Fruit fly (Drosophila melanogaster) whole organism, embryonic: Measurements from ENCODE around the gene Cul3.
A peak's percentile ranks its signal among the peaks of the same experiment; 100 is the strongest.

ENCODE experiments used
- Bteb2 ChIP-seq: fragments of 200-800 bp; sonication (Bioruptor generic); optimal IDR thresholded peaks from 2 replicates; lab custom pipeline; 2016; ENCODE audit warnings: missing biosample characterization, missing genetic modification characterization
- C15 ChIP-seq: fragments of 200-800 bp; sonication (Bioruptor generic); IDR thresholded peaks from 3 replicates; pipeline ENCODE4 v1.3.6; 2022; ENCODE audit warnings: missing biosample characterization, missing genetic modification characterization
- CG1024 ChIP-seq: fragments of 200-800 bp; sonication (Bioruptor generic); IDR thresholded peaks from 2 replicates; pipeline ENCODE4 v1.3.6; 2022; ENCODE audit warnings: missing biosample characterization, missing genetic modification characterization
- CG10979 ChIP-seq: fragments of 200-800 bp; sonication (Bioruptor generic); optimal IDR thresholded peaks from 2 replicates; lab custom pipeline; 2018; ENCODE audit warnings: missing biosample characterization, mild to moderate bottlenecking, missing genetic modification characterization, moderate library complexity
- CG12299 ChIP-seq: fragments of 200-800 bp; sonication (Bioruptor generic); optimal IDR thresholded peaks from 2 replicates; lab custom pipeline; 2018; ENCODE audit warnings: missing biosample characterization, mild to moderate bottlenecking, missing genetic modification characterization
- CG14965 ChIP-seq: fragments of 200-800 bp; sonication (Bioruptor generic); optimal IDR thresholded peaks from 2 replicates; lab custom pipeline; 2016; ENCODE audit warnings: missing biosample characterization, missing genetic modification characterization, borderline replicate concordance
- CG34422 ChIP-seq: fragments of 200-800 bp; sonication (Bioruptor generic); IDR thresholded peaks from 3 replicates; pipeline ENCODE4 v1.3.6; 2022; ENCODE audit warnings: missing biosample characterization, missing genetic modification characterization
- CG6791 ChIP-seq: fragments of 200-800 bp; sonication (Bioruptor generic); IDR thresholded peaks from 3 replicates; pipeline ENCODE4 v1.3.6; 2022; ENCODE audit warnings: missing biosample characterization, missing genetic modification characterization; ENCODE audit not compliant: partially characterized antibody
- CG8290 ChIP-seq, 3 experiments: fragments of 200-800 bp; sonication (Bioruptor generic); optimal IDR thresholded peaks; 2 replicates each; lab custom pipeline; 2016 to 2019; ENCODE audit warnings: missing biosample characterization in 3 of 3, missing genetic modification characterization in 3 of 3, mild to moderate bottlenecking in 2 of 3, moderate library complexity in 1 of 3
- CG8359 ChIP-seq: fragments of 200-800 bp; sonication (Bioruptor generic); optimal IDR thresholded peaks from 2 replicates; lab custom pipeline; 2017; ENCODE audit warnings: missing biosample characterization, mild to moderate bottlenecking, missing genetic modification characterization, borderline replicate concordance
- D19B ChIP-seq: fragments of 200-800 bp; sonication (Bioruptor generic); optimal IDR thresholded peaks from 2 replicates; lab custom pipeline; 2017; ENCODE audit warnings: missing biosample characterization, mild to moderate bottlenecking, missing genetic modification characterization
- Dll ChIP-seq: fragments of 200-800 bp; sonication (Bioruptor generic); IDR thresholded peaks from 4 replicates; pipeline ENCODE4 v1.3.6; 2022; ENCODE audit warnings: missing biosample characterization, missing genetic modification characterization; ENCODE audit not compliant: partially characterized antibody
- Ets65A ChIP-seq: fragments of 200-800 bp; sonication (Bioruptor generic); peaks from one replicate; lab custom pipeline; 2016; ENCODE audit warnings: missing biosample characterization, missing genetic modification characterization
- Ets97D ChIP-seq: fragments of 200-800 bp; sonication (Bioruptor generic); optimal IDR thresholded peaks from 3 replicates; lab custom pipeline; 2016; ENCODE audit warnings: missing biosample characterization, missing genetic modification characterization
- HHEX ChIP-seq: fragments of 200-800 bp; sonication (Bioruptor generic); optimal IDR thresholded peaks from 3 replicates; lab custom pipeline; 2017; ENCODE audit warnings: missing biosample characterization, mild to moderate bottlenecking, missing genetic modification characterization, missing genetic modification reagents
- HLH3B ChIP-seq: fragments of 200-800 bp; sonication (Bioruptor generic); IDR thresholded peaks from 2 replicates; pipeline ENCODE4 v1.3.6; 2022; ENCODE audit warnings: missing biosample characterization, missing genetic modification characterization
- HLHmδ ChIP-seq: fragments of 200-800 bp; sonication (Bioruptor generic); optimal IDR thresholded peaks from 2 replicates; lab custom pipeline; 2018; ENCODE audit warnings: missing biosample characterization, mild to moderate bottlenecking, missing genetic modification characterization, moderate library complexity
- Hand ChIP-seq: fragments of 200-800 bp; sonication (Bioruptor generic); optimal IDR thresholded peaks from 2 replicates; lab custom pipeline; 2017; ENCODE audit warnings: mild to moderate bottlenecking, missing biosample characterization, missing genetic modification reagents, missing genetic modification characterization
- Hr78 ChIP-seq, 2 experiments: fragments of 200-800 bp in 1 of 2; fragments of >200 bp in 1 of 2; sonication (Bioruptor generic) in 1 of 2; optimal IDR thresholded peaks; 2 replicates each; lab custom pipeline; 2017 to 2019; ENCODE audit warnings: missing biosample characterization in 2 of 2, missing genetic modification characterization in 2 of 2, mild to moderate bottlenecking in 1 of 2, moderate library complexity in 1 of 2
- MESR4 ChIP-seq: fragments of 200-800 bp; sonication (Bioruptor generic); optimal IDR thresholded peaks from 2 replicates; lab custom pipeline; 2018; ENCODE audit warnings: missing biosample characterization, mild to moderate bottlenecking, missing genetic modification characterization, moderate library complexity
- Med ChIP-seq: fragments of 200-800 bp; sonication (Bioruptor generic); peaks from one replicate; lab custom pipeline; 2016; ENCODE audit warnings: missing biosample characterization, missing genetic modification characterization, mild to moderate bottlenecking, inconsistent platforms, moderate library complexity
- Myb ChIP-seq: fragments of 200-800 bp; sonication (Bioruptor generic); optimal IDR thresholded peaks from 2 replicates; lab custom pipeline; 2016; ENCODE audit warnings: missing biosample characterization, missing genetic modification characterization
- Ptx1 ChIP-seq: fragments of 200-800 bp; sonication (Bioruptor generic); IDR thresholded peaks from 2 replicates; pipeline ENCODE4 v1.3.6; 2022; ENCODE audit warnings: missing biosample characterization, missing genetic modification characterization
- Scr ChIP-seq: fragments of 200-800 bp; sonication (Bioruptor generic); IDR thresholded peaks from 2 replicates; pipeline ENCODE4 v1.3.6; 2022; ENCODE audit warnings: missing biosample characterization, missing genetic modification characterization; ENCODE audit not compliant: partially characterized antibody
- Sox102F ChIP-seq: fragments of 200-800 bp; sonication (Bioruptor generic); optimal IDR thresholded peaks from 2 replicates; lab custom pipeline; 2018; ENCODE audit warnings: missing biosample characterization, mild to moderate bottlenecking, missing genetic modification characterization, moderate library complexity
- ap ChIP-seq: fragments of 200-800 bp; sonication (Bioruptor generic); IDR thresholded peaks from 2 replicates; pipeline ENCODE4 v1.3.6; 2022; ENCODE audit warnings: missing biosample characterization, missing genetic modification characterization
- ara ChIP-seq: fragments of 200-800 bp; sonication (Bioruptor generic); IDR thresholded peaks from 2 replicates; pipeline ENCODE4 v1.3.6; 2022; ENCODE audit warnings: missing biosample characterization, missing genetic modification characterization
- bsh ChIP-seq, 2 experiments: fragments of 200-800 bp; sonication (Bioruptor generic); optimal IDR thresholded peaks; 2 replicates each; lab custom pipeline; 2017 to 2018; ENCODE audit warnings: mild to moderate bottlenecking in 2 of 2, missing biosample characterization in 2 of 2, missing genetic modification characterization in 2 of 2, moderate library complexity in 1 of 2
- caup ChIP-seq: fragments of 200-800 bp; sonication (Bioruptor generic); optimal IDR thresholded peaks from 3 replicates; lab custom pipeline; 2017; ENCODE audit warnings: missing biosample characterization, mild to moderate bottlenecking, missing genetic modification characterization, moderate library complexity; ENCODE audit not compliant: severe bottlenecking
- cg ChIP-seq: fragments of 200-800 bp; sonication (Bioruptor generic); optimal IDR thresholded peaks from 3 replicates; lab custom pipeline; 2019; ENCODE audit warnings: missing biosample characterization, mild to moderate bottlenecking, missing genetic modification characterization, moderate library complexity
- chinmo ChIP-seq: fragments of 200-800 bp; sonication (Bioruptor generic); IDR thresholded peaks from 4 replicates; pipeline ENCODE4 v1.3.6; 2022; ENCODE audit warnings: missing biosample characterization, missing genetic modification characterization; ENCODE audit not compliant: partially characterized antibody
- emc ChIP-seq: fragments of 200-800 bp; sonication (Bioruptor generic); optimal IDR thresholded peaks from 2 replicates; lab custom pipeline; 2016; ENCODE audit warnings: missing biosample characterization, missing genetic modification characterization
- ems ChIP-seq: fragments of 200-800 bp; sonication (Bioruptor generic); optimal IDR thresholded peaks from 3 replicates; lab custom pipeline; 2016; ENCODE audit warnings: missing biosample characterization, missing genetic modification characterization
- hkb ChIP-seq, 2 experiments: fragments of 200-800 bp in 1 of 2; fragments of >200 bp in 1 of 2; sonication (Bioruptor generic) in 1 of 2; IDR thresholded peaks in 1 of 2; optimal IDR thresholded peaks in 1 of 2; 2 replicates each; pipeline versions ENCODE4 v1.3.6 to Lab custom; 2017 to 2022; ENCODE audit warnings: missing biosample characterization in 1 of 2, missing genetic modification characterization in 1 of 2
- inv ChIP-seq: fragments of 200-800 bp; sonication (Bioruptor generic); IDR thresholded peaks from 2 replicates; pipeline ENCODE4 v1.3.6; 2022; ENCODE audit warnings: missing biosample characterization, missing genetic modification characterization; ENCODE audit not compliant: partially characterized antibody
- ken ChIP-seq: fragments of 200-800 bp; sonication (Bioruptor generic); IDR thresholded peaks from 3 replicates; pipeline ENCODE4 v1.3.6; 2022; ENCODE audit warnings: missing biosample characterization, missing genetic modification characterization
- pan ChIP-seq, 4 experiments: fragments of >200 bp in 3 of 4; fragments of 200-800 bp in 1 of 4; sonication (Bioruptor generic) in 1 of 4; optimal IDR thresholded peaks in 3 of 4; IDR thresholded peaks in 1 of 4; 2 replicates each; pipeline versions ENCODE4 v1.3.6 to Lab custom; 2017 to 2022; ENCODE audit warnings: missing biosample characterization in 2 of 4, missing genetic modification characterization in 2 of 4, mixed read lengths in 1 of 4
- pb ChIP-seq: fragments of 200-800 bp; sonication (Bioruptor generic); optimal IDR thresholded peaks from 3 replicates; lab custom pipeline; 2016; ENCODE audit warnings: missing biosample characterization, missing genetic modification characterization
- ranshi ChIP-seq: fragments of 200-800 bp; sonication (Bioruptor generic); IDR thresholded peaks from 2 replicates; pipeline ENCODE4 v1.3.6; 2022; ENCODE audit warnings: missing biosample characterization, missing genetic modification characterization
- sens ChIP-seq: fragments of 200-800 bp; sonication (Bioruptor generic); peaks from one replicate; lab custom pipeline; 2016; ENCODE audit warnings: missing biosample characterization, missing genetic modification characterization
- sisA ChIP-seq: fragments of 200-800 bp; sonication (Bioruptor generic); IDR thresholded peaks from 2 replicates; pipeline ENCODE4 v1.3.6; 2022; ENCODE audit warnings: missing biosample characterization, missing genetic modification characterization
- slbo ChIP-seq: fragments of 200-800 bp; sonication (Bioruptor generic); IDR thresholded peaks from 2 replicates; pipeline ENCODE4 v1.3.6; 2022; ENCODE audit warnings: missing biosample characterization, missing genetic modification characterization
- ttk ChIP-seq: fragments of 200-800 bp; sonication (Bioruptor generic); IDR thresholded peaks from 2 replicates; pipeline ENCODE4 v2.1.2; 2022; ENCODE audit warnings: missing biosample characterization, missing genetic modification characterization
- unpg ChIP-seq: fragments of 200-800 bp; sonication (Bioruptor generic); optimal IDR thresholded peaks from 3 replicates; lab custom pipeline; 2018; ENCODE audit warnings: missing biosample characterization, mild to moderate bottlenecking, missing genetic modification characterization, moderate library complexity
- zen2 ChIP-seq: fragments of 200-800 bp; sonication (Bioruptor generic); IDR thresholded peaks from 3 replicates; pipeline ENCODE4 v1.3.6; 2022; ENCODE audit warnings: missing biosample characterization, missing genetic modification characterization; ENCODE audit not compliant: partially characterized antibody

Cul3 gene

DNA sequence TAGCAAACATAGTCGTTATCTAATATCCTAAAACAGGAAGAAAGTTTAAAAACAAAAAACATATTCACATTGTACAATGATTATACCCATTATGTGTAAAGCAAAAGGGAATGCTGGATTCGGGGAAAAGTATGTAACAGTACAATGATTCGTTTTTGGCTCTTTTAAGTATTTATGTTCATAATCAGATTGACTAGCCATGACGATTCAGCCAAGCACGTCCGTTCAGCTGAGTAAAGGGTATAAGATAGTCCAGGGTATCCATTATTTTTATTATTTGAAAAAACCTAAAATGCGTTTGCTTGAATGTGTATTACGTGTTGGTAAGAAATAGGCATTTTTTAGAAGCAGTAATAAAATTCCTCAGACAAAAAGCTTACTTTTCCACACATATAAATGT, 22.1 kb downstream of the Cul3 start (continued):
- TF ChIP-seq bsh (GFP tag; optimal IDR thresholded peaks at IDR 0.05; lab: Kevin White, UChicago) (peak in 1 of 2 experiments; percentile 26), CG10979 (peak; percentile 10), HLH3B (GFP tag; lab: Robert Waterston, UW) (peak; percentile 40; the same call in 1 of the 2 replicates), Hand (GFP tag; lab: Kevin White, UChicago) (no peak), hkb (optimal IDR thresholded peaks at IDR 0.05; lab: Kevin White, UChicago) (no peak), hkb (GFP tag; IDR thresholded peaks at IDR 0.05; lab: Robert Waterston, UW) (peak; percentile 23; the same call in 1 of the 2 replicates), CG34422 (0 out of 3 replicates have a peak, but pooled peaks have one; percentile 29), sisA (GFP tag; lab: Robert Waterston, UW) (peak; percentile 39; the same call in 1 of the 2 replicates), Sox102F (peak; percentile 11), slbo (GFP tag; lab: Robert Waterston, UW) (peak; percentile 30; the same call in 1 of the 2 replicates), pan (optimal IDR thresholded peaks at IDR 0.05; lab: Kevin White, UChicago) (no peak), pan (GFP tag; optimal IDR thresholded peaks at IDR 0.05 in 1 of 2, IDR thresholded peaks at IDR 0.05 in 1 of 2) (peak in 1 of 2 experiments; percentile 17), HLHmδ (GFP tag; lab: Kevin White, UChicago) (no peak), ken (0 out of 3 replicates have a peak, but pooled peaks have one; percentile 7), D19B (GFP tag; lab: Kevin White, UChicago) (peak; percentile 44), CG8290 (GFP tag; optimal IDR thresholded peaks at IDR 0.05; lab: Kevin White, UChicago) (no peak), CG8290 (tag; optimal IDR thresholded peaks at IDR 0.05; lab: Kevin White, UChicago) (peak in 1 of 2 experiments; percentile 31), Ptx1 (0 out of 2 replicates have a peak, but pooled peaks have one; percentile 10), CG1024 (GFP tag; lab: Robert Waterston, UW) (0 out of 2 replicates have a peak, but pooled peaks have one; percentile 8)

DNA sequence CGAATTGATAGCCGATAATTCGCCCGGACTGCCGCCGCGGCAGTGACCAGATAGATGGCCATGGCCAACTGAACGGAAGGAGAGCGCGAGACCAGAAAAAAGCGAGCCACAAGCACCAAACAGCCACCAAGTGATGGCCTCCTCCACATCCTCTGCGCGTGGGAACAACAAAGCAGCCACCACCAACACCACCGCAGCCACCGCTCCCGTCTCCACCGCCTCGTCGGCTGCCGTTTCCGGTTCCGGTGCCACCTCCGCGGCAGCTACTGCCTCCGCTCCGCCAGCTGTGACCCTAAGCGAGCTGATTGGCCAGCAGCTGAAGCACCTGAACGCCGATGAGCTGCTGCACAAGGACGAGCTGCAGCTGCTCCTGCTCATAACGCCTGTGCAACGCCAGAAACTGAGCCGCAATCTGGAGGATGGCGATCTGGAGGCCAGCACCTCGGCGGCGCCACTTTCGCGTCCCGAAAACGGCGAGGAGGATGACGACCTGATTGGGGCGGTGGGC, 22.8 kb downstream of the Cul3 start:
- TF ChIP-seq ara (GFP tag; lab: Robert Waterston, UW) = peak; percentile 12; the same call in 1 of the 2 replicates
- TF ChIP-seq CG8359 (GFP tag; lab: Kevin White, UChicago) = peak; percentile 8
- TF ChIP-seq emc (GFP tag; lab: Kevin White, UChicago) = no peak
- TF ChIP-seq ap = no peak
- no peak for TF ChIP-seq CG6791 (GFP tag; lab: Robert Waterston, UW)
- 0 out of 2 replicates have a peak, but pooled peaks have one; percentile 0 for TF ChIP-seq ranshi
- no peak for TF ChIP-seq C15 (GFP tag; lab: Robert Waterston, UW)
- peak; percentile 22; the same call in 1 of the 4 replicates for TF ChIP-seq Dll (GFP tag; lab: Robert Waterston, UW)
- TF ChIP-seq Med (GFP tag; lab: Kevin White, UChicago) = peak; percentile 79
- peak; percentile 39 for TF ChIP-seq pb (GFP tag; lab: Kevin White, UChicago)
- peak; percentile 5; the same call in 1 of the 2 replicates for TF ChIP-seq Scr (GFP tag; lab: Robert Waterston, UW)
- peak; percentile 73 for TF ChIP-seq sens (GFP tag; lab: Kevin White, UChicago)
- no peak for TF ChIP-seq Bteb2 (GFP tag; lab: Kevin White, UChicago)
- 0 out of 4 replicates have a peak, but pooled peaks have one; percentile 36 for TF ChIP-seq chinmo (GFP tag; lab: Robert Waterston, UW)
- TF ChIP-seq Hr78 (GFP tag; optimal IDR thresholded peaks at IDR 0.05; lab: Kevin White, UChicago) = no peak
- no peak for TF ChIP-seq HHEX (GFP tag; lab: Kevin White, UChicago)
- TF ChIP-seq ttk (GFP tag; lab: Robert Waterston, UW) = 0 out of 2 replicates have a peak, but pooled peaks have one; percentile 3
- TF ChIP-seq unpg (GFP tag; lab: Kevin White, UChicago) = no peak
- TF ChIP-seq CG12299 (tag; lab: Kevin White, UChicago) = no peak
- no peak for TF ChIP-seq ems
- TF ChIP-seq cg (GFP tag; lab: Kevin White, UChicago) = no peak
- peak; percentile 55 for TF ChIP-seq Ets97D (GFP tag; lab: Kevin White, UChicago)
- TF ChIP-seq Myb (GFP tag; lab: Kevin White, UChicago) = no peak
- peak; percentile 14 for TF ChIP-seq CG14965 (GFP tag; lab: Kevin White, UChicago)
- TF ChIP-seq HLHmδ (GFP tag; lab: Kevin White, UChicago) = peak; percentile 19
- TF ChIP-seq inv (GFP tag; lab: Robert Waterston, UW) = peak; percentile 2; the same call in 1 of the 2 replicates
- TF ChIP-seq zen2 = peak; percentile 3; the same call in 1 of the 3 replicates
- TF ChIP-seq caup (GFP tag; lab: Kevin White, UChicago) = no peak
- TF ChIP-seq Ets65A = peak; percentile 79
- peak; percentile 25 for TF ChIP-seq MESR4
